Worm (Caenorhabditis elegans) whole organism, young adult: Measurements from ENCODE around the gene ric-3.

ENCODE experiments used
- B0035.1 ChIP-seq: sonication (generic microtip); optimal IDR thresholded peaks from 2 replicates; lab custom pipeline; 2016; ENCODE audit warnings: missing genetic modification characterization, mild to moderate bottlenecking, missing compliant biosample characterization, missing genotype, missing genetic modification reagents
- B0261.1 ChIP-seq: sonication (generic microtip); optimal IDR thresholded peaks from 2 replicates; lab custom pipeline; 2016; ENCODE audit warnings: mild to moderate bottlenecking, missing genetic modification characterization, moderate library complexity, missing compliant biosample characterization
- C06A6.2 ChIP-seq: fragments of 200-800 bp; sonication (Bioruptor generic); conservative IDR thresholded peaks from 2 replicates; pipeline ENCODE4 v1.3.6; 2022; ENCODE audit warnings: missing genetic modification characterization, missing compliant biosample characterization
- D2030.7 ChIP-seq: fragments of 200-800 bp; sonication (Bioruptor generic); IDR thresholded peaks from 2 replicates; pipeline ENCODE4 v1.3.6; 2022; ENCODE audit warnings: missing genetic modification reagents, missing genetic modification characterization, missing compliant biosample characterization
- F37B4.10 ChIP-seq: fragments of 200-800 bp; sonication (Bioruptor generic); IDR thresholded peaks from 2 replicates; pipeline ENCODE4 v1.3.6; 2022; ENCODE audit warnings: missing genetic modification characterization, missing compliant biosample characterization
- F49E8.2 ChIP-seq: sonication (generic microtip); optimal IDR thresholded peaks from 3 replicates; lab custom pipeline; 2017; ENCODE audit warnings: missing genetic modification characterization, mild to moderate bottlenecking, missing compliant biosample characterization, antibody characterized with exemption, moderate library complexity; ENCODE audit not compliant: insufficient read depth
- F57C9.4 ChIP-seq: sonication (generic microtip); optimal IDR thresholded peaks from 2 replicates; lab custom pipeline; 2017; ENCODE audit warnings: mild to moderate bottlenecking, missing genetic modification characterization, missing compliant biosample characterization
- Y56A3A.18 ChIP-seq: fragments of 200-800 bp; sonication (Bioruptor generic); IDR thresholded peaks from 2 replicates; pipeline ENCODE4 v1.3.6; 2022; ENCODE audit warnings: missing genetic modification reagents, missing genetic modification characterization, missing compliant biosample characterization
- akir-1 ChIP-seq: fragments of 200-800 bp; sonication (Bioruptor generic); optimal IDR thresholded peaks from 2 replicates; lab custom pipeline; 2018; ENCODE audit warnings: mild to moderate bottlenecking, missing genetic modification characterization, moderate library complexity, missing compliant biosample characterization
- atf-7 ChIP-seq: sonication (generic microtip); optimal IDR thresholded peaks from 2 replicates; lab custom pipeline; 2017; ENCODE audit warnings: mild to moderate bottlenecking, missing genetic modification characterization, missing compliant biosample characterization
- ccch-3 ChIP-seq: fragments of 200-800 bp; sonication (Bioruptor generic); optimal IDR thresholded peaks from 2 replicates; lab custom pipeline; 2018; ENCODE audit warnings: mild to moderate bottlenecking, missing genetic modification characterization, missing compliant biosample characterization
- cebp-1 ChIP-seq, 2 experiments: fragments of 200-800 bp in 1 of 2; sonication (Bioruptor generic) in 1 of 2; sonication (generic microtip) in 1 of 2; IDR thresholded peaks in 1 of 2; optimal IDR thresholded peaks in 1 of 2; 2 replicates each; pipeline versions ENCODE4 v1.3.6 to Lab custom; 2017 to 2022; ENCODE audit warnings: missing compliant biosample characterization in 2 of 2, missing genetic modification characterization in 2 of 2, mild to moderate bottlenecking in 1 of 2, missing genetic modification reagents in 1 of 2, moderate library complexity in 1 of 2
- ceh-100 ChIP-seq: fragments of 200-800 bp; sonication (Bioruptor generic); IDR thresholded peaks from 2 replicates; pipeline ENCODE4 v1.3.6; 2022; ENCODE audit warnings: missing genetic modification reagents, missing genetic modification characterization, missing compliant biosample characterization
- die-1 ChIP-seq: sonication (generic microtip); optimal IDR thresholded peaks from 2 replicates; lab custom pipeline; 2016; ENCODE audit warnings: missing genotype, mild to moderate bottlenecking, missing genetic modification characterization, missing compliant biosample characterization
- efl-1 ChIP-seq: fragments of 150-350 bp; optimal IDR thresholded peaks from 2 replicates; lab custom pipeline; 2014; ENCODE audit warnings: missing biosample characterization, missing genetic modification reagents, missing genetic modification characterization
- egl-44 ChIP-seq: fragments of 200-800 bp; sonication (Bioruptor generic); IDR thresholded peaks from 2 replicates; pipeline ENCODE4 v1.3.6; 2022; ENCODE audit warnings: missing genetic modification reagents, missing genetic modification characterization, missing compliant biosample characterization
- egrh-3 ChIP-seq: fragments of 200-800 bp; sonication (Bioruptor generic); IDR thresholded peaks from 2 replicates; pipeline ENCODE4 v1.3.6; 2022; ENCODE audit warnings: missing genetic modification reagents, missing genetic modification characterization, missing compliant biosample characterization
- him-1 ChIP-seq: sonication (generic microtip); optimal IDR thresholded peaks from 2 replicates; lab custom pipeline; 2016; ENCODE audit warnings: missing genotype, missing genetic modification reagents, missing genetic modification characterization, missing compliant biosample characterization
- hlh-12 ChIP-seq: sonication (generic microtip); optimal IDR thresholded peaks from 2 replicates; lab custom pipeline; 2016; ENCODE audit warnings: missing genetic modification characterization, missing compliant biosample characterization
- hlh-26 ChIP-seq: fragments of 200-800 bp; sonication (Bioruptor generic); conservative IDR thresholded peaks from 2 replicates; pipeline ENCODE4 v1.3.6; 2022; ENCODE audit warnings: missing genetic modification reagents, missing genetic modification characterization, missing compliant biosample characterization
- hrde-1 ChIP-seq: sonication (generic microtip); optimal IDR thresholded peaks from 2 replicates; lab custom pipeline; 2016; ENCODE audit warnings: missing genetic modification characterization, mild to moderate bottlenecking, missing compliant biosample characterization, moderate library complexity, missing genotype, missing genetic modification reagents, borderline replicate concordance
- lag-1 ChIP-seq: fragments of 200-800 bp; sonication (Bioruptor generic); IDR thresholded peaks from 2 replicates; pipeline ENCODE4 v1.3.6; 2022; ENCODE audit warnings: missing genetic modification reagents, missing genetic modification characterization, missing compliant biosample characterization
- let-526 ChIP-seq: fragments of 200-800 bp; sonication (Bioruptor generic); IDR thresholded peaks from 2 replicates; pipeline ENCODE4 v1.3.6; 2022; ENCODE audit warnings: missing genetic modification reagents, missing genetic modification characterization, missing compliant biosample characterization
- lin-54 ChIP-seq: fragments of 200-800 bp; sonication (Bioruptor generic); optimal IDR thresholded peaks from 2 replicates; lab custom pipeline; 2018; ENCODE audit warnings: mild to moderate bottlenecking, missing genetic modification characterization, missing compliant biosample characterization
- lsl-1 ChIP-seq: fragments of 200-800 bp; sonication (Bioruptor generic); optimal IDR thresholded peaks from 2 replicates; lab custom pipeline; 2018; ENCODE audit warnings: mild to moderate bottlenecking, missing genetic modification characterization, moderate library complexity, missing compliant biosample characterization
- nfya-2 ChIP-seq: fragments of 200-800 bp; sonication (Bioruptor generic); IDR thresholded peaks from 2 replicates; pipeline ENCODE4 v1.3.6; 2022; ENCODE audit warnings: missing genetic modification reagents, missing genetic modification characterization, missing compliant biosample characterization
- nhr-120 ChIP-seq: fragments of 200-800 bp; sonication (Bioruptor generic); IDR thresholded peaks from 2 replicates; pipeline ENCODE4 v1.3.6; 2022; ENCODE audit warnings: missing genetic modification characterization, missing compliant biosample characterization
- pbrm-1 ChIP-seq: fragments of 200-800 bp; sonication (Bioruptor generic); IDR thresholded peaks from 2 replicates; pipeline ENCODE4 v1.3.6; 2022; ENCODE audit warnings: missing genetic modification reagents, missing genetic modification characterization, missing compliant biosample characterization
- sdz-38 ChIP-seq: sonication (generic microtip); optimal IDR thresholded peaks from 2 replicates; lab custom pipeline; 2016; ENCODE audit warnings: missing genotype, missing genetic modification characterization, missing compliant biosample characterization
- sea-2 ChIP-seq: fragments of 200-800 bp; sonication (Bioruptor generic); IDR thresholded peaks from 2 replicates; pipeline ENCODE4 v1.3.6; 2022; ENCODE audit warnings: missing genetic modification characterization, missing compliant biosample characterization
- snpc-1.1 ChIP-seq: sonication (generic microtip); optimal IDR thresholded peaks from 2 replicates; lab custom pipeline; 2017; ENCODE audit warnings: missing genetic modification characterization, mild to moderate bottlenecking, missing compliant biosample characterization, antibody characterized with exemption, moderate library complexity, missing genotype, missing genetic modification reagents; ENCODE audit not compliant: insufficient read depth
- snpc-3.4 ChIP-seq: sonication (generic microtip); optimal IDR thresholded peaks from 2 replicates; lab custom pipeline; 2017; ENCODE audit warnings: missing genetic modification characterization, mild to moderate bottlenecking, missing compliant biosample characterization, antibody characterized with exemption, moderate library complexity, missing genotype, missing genetic modification reagents
- sptf-2 ChIP-seq: fragments of 200-800 bp; sonication (Bioruptor generic); optimal IDR thresholded peaks from 2 replicates; lab custom pipeline; 2018; ENCODE audit warnings: mild to moderate bottlenecking, missing genetic modification characterization, missing compliant biosample characterization
- unc-130 ChIP-seq: sonication (generic microtip); optimal IDR thresholded peaks from 2 replicates; lab custom pipeline; 2016; ENCODE audit warnings: missing genetic modification reagents, missing genetic modification characterization, missing compliant biosample characterization
- zim-3 ChIP-seq: sonication (generic microtip); optimal IDR thresholded peaks from 2 replicates; lab custom pipeline; 2017; ENCODE audit warnings: mild to moderate bottlenecking, missing genetic modification characterization, moderate library complexity, missing compliant biosample characterization
- ztf-18 ChIP-seq: sonication (generic microtip); optimal IDR thresholded peaks from 2 replicates; lab custom pipeline; 2016; ENCODE audit warnings: missing genotype, mild to moderate bottlenecking, missing genetic modification characterization, missing compliant biosample characterization
- ztf-22 ChIP-seq: fragments of 200-800 bp; sonication (Bioruptor generic); optimal IDR thresholded peaks from 2 replicates; lab custom pipeline; 2018; ENCODE audit warnings: mild to moderate bottlenecking, missing genetic modification characterization, moderate library complexity, missing compliant biosample characterization
- ztf-25 ChIP-seq: fragments of 200-800 bp; sonication (Bioruptor generic); IDR thresholded peaks from 2 replicates; pipeline ENCODE4 v1.3.6; 2022; ENCODE audit warnings: missing genetic modification reagents, missing genetic modification characterization, missing compliant biosample characterization

ric-3 gene

DNA sequence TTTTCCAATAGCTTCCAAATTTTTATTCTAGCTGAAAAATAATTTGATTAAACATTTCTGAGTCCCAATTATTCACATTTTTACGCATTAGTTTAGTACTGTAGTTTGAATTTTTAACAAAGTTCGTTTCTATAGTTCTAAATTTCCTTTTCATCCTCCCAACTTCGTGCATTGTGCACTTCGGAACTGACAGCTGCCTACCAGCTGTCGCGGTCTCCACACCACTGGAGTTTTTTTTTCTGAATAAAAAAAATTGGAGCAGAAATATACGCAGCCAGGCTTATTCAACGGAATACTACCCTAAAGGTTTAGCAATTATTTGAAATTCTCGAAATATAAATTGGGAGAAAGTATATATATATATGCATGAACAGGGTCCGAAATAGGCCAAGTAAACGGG, 31.2 kb downstream of the ric-3 start:
- TF ChIP-seq ztf-25 (GFP tag; lab: Robert Waterston, UW) (no peak), akir-1 (no peak), sea-2 (GFP tag; lab: Robert Waterston, UW) (no peak), die-1 (no peak), B0035.1 (tag; lab: Kevin White, UChicago) (no peak), hlh-26 (GFP tag; lab: Robert Waterston, UW) (no peak), ztf-18 (no peak), hrde-1 (tag; lab: Kevin White, UChicago) (no peak), lin-54 (GFP tag; lab: Kevin White, UChicago) (no peak), F49E8.2 (no peak), lag-1 (GFP tag; lab: Robert Waterston, UW) (no peak)

DNA sequence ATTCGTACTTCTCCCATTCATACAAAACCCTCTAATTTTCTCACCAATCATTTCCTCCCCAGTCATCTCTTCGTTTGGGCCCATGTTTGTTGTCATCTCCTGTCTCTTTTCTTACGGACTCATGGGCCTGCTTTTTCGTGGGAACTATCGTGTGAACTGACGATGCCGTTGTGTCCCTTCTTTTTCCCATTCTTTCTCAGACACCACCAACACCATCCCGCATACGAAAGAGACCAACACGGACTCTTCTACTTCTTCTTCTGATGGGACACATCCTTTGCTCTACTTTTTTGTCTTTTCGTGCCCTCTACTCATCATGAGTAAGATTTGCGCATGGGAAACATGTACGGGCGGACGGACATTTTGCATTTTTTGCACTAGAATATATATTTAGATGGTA, 32.3 kb downstream of the ric-3 start:
- TF ChIP-seq C06A6.2 (GFP tag; lab: Robert Waterston, UW) (no peak), snpc-3.4 (tag; lab: Kevin White, UChicago) (no peak), F57C9.4 (no peak), zim-3 (tag; lab: Kevin White, UChicago) (no peak)

DNA sequence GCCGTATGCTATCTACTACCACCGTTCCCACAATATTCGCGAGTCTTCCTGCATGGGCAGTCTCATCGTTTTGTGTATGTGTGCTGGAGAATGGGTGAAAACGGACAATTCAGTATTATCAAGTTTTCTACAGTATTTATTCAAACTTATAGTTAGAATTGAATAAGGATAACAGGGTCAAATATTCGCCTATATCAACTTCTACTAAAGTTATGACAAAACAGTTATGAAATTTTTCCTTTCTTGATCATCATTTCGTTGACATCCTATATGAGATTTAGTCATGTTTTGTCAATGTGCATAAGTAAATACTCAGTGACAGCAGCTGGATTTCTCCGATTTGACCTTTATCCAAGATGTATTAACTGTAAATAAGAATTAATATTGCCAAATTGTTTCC, 33.2 kb downstream of the ric-3 start:
- TF ChIP-seq B0261.1 (tag; lab: Kevin White, UChicago): no peak
- no peak for TF ChIP-seq lsl-1 (GFP tag; lab: Kevin White, UChicago)
- no peak for TF ChIP-seq unc-130 (GFP tag; lab: Kevin White, UChicago)
- TF ChIP-seq cebp-1 (GFP tag; IDR thresholded peaks at IDR 0.05; lab: Robert Waterston, UW): no peak
- TF ChIP-seq cebp-1 (tag; optimal IDR thresholded peaks at IDR 0.05; lab: Kevin White, UChicago): no peak
- TF ChIP-seq egrh-3 (GFP tag; lab: Robert Waterston, UW): no peak
- TF ChIP-seq let-526 (GFP tag; lab: Robert Waterston, UW): no peak
- TF ChIP-seq hlh-12 (tag; lab: Kevin White, UChicago): no peak
- no peak for TF ChIP-seq F37B4.10
- TF ChIP-seq egl-44 (GFP tag; lab: Robert Waterston, UW): no peak
- TF ChIP-seq atf-7 (tag; lab: Kevin White, UChicago): no peak
- no peak for TF ChIP-seq ztf-22 (GFP tag; lab: Kevin White, UChicago)
- TF ChIP-seq Y56A3A.18 (GFP tag; lab: Robert Waterston, UW): no peak
- no peak for TF ChIP-seq ceh-100 (GFP tag; lab: Robert Waterston, UW)
- no peak for TF ChIP-seq hlh-26 (GFP tag; lab: Robert Waterston, UW)
- no peak for TF ChIP-seq pbrm-1 (GFP tag; lab: Robert Waterston, UW)
- TF ChIP-seq efl-1 (GFP tag; lab: Kevin White, UChicago): no peak
- no peak for TF ChIP-seq nfya-2
- TF ChIP-seq nhr-120: no peak
- TF ChIP-seq him-1 (tag; lab: Kevin White, UChicago): no peak
- no peak for TF ChIP-seq D2030.7 (GFP tag; lab: Robert Waterston, UW)
- TF ChIP-seq, all 124 proteins: peak for 0

DNA sequence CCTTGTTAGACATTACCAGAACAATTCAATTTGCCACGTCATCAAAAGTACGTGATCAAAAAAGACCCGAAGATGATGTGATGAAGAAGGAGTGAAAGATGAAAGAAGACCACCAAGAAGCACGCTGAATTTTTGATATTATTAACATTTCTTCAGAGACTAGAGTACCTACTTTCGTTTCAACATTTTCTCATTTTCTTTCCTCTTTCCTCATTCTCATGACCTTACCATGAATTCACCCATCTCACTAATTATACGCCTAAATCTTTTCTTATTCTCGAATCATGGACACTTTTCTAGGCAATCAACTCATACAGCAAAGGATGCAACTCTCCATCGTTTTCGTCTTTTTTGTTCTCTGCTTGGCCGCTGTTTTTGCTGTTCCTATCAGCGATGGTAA, 50.6 kb downstream of the ric-3 start, which contains the start of gene flp-10:
flp-10 (plus strand) TSS at position 301 of the 400 bp plus-strand sequence.
- TF ChIP-seq sptf-2 (GFP tag; lab: Kevin White, UChicago): no peak
- TF ChIP-seq sdz-38 (tag; lab: Kevin White, UChicago): no peak
- no peak for TF ChIP-seq ccch-3 (GFP tag; lab: Kevin White, UChicago)
- TF ChIP-seq snpc-1.1 (tag; lab: Kevin White, UChicago): no peak
